Worm (Caenorhabditis elegans) whole organism, midembryonic: Measurements from ENCODE around the gene W07G1.7.

Source experiments
- T22C8.4 ChIP-seq: fragments of 200-800 bp; sonication (Bioruptor generic); IDR thresholded peaks from 2 replicates; pipeline ENCODE4 v1.3.6; 2022; ENCODE audit warnings: missing genetic modification characterization, missing compliant biosample characterization
- flt-1 ChIP-seq: fragments of 200-800 bp; sonication (Bioruptor generic); IDR thresholded peaks from 2 replicates; pipeline ENCODE4 v1.3.6; 2022; ENCODE audit warnings: missing genetic modification characterization, missing compliant biosample characterization
- klf-2 ChIP-seq: fragments of 200-800 bp; sonication (Bioruptor generic); conservative IDR thresholded peaks from 2 replicates; pipeline ENCODE4 v1.3.6; 2022; ENCODE audit warnings: missing genetic modification reagents, missing genetic modification characterization, missing compliant biosample characterization
- tab-1 ChIP-seq: fragments of 200-800 bp; sonication (Bioruptor generic); IDR thresholded peaks from 2 replicates; pipeline ENCODE4 v1.3.6; 2022; ENCODE audit warnings: missing genetic modification characterization, missing compliant biosample characterization
- ztf-23 ChIP-seq: fragments of 200-800 bp; sonication (Bioruptor generic); IDR thresholded peaks from 2 replicates; pipeline ENCODE4 v1.3.6; 2022; ENCODE audit warnings: missing genetic modification reagents, missing genetic modification characterization, missing compliant biosample characterization
- ztf-29 ChIP-seq: fragments of 200-800 bp; sonication (Bioruptor generic); IDR thresholded peaks from 2 replicates; pipeline ENCODE4 v1.3.6; 2022; ENCODE audit warnings: missing genetic modification reagents, missing genetic modification characterization, missing compliant biosample characterization

DNA sequence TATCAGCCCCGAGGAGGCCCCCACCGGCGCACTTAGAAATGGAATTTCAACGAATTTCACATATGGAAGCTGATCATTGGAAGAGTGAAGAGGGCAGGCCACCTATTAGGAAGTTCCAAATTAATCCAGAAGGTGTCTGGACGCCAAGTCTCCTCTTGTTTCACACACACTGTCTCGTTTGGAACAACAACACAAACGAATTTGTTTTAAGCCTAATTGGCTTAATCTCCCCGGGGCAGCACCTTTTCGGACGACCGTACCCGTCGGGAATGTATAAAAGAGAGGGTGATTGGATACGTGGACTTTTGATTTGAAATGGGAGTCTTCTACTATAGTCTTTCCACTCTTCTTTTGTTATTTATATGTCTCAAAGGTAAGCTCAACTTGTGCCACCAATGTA, 50.1 kb downstream of the W07G1.7 start, which contains the start of gene mltn-3:
- TF ChIP-seq ztf-23 (GFP tag; lab: Robert Waterston, UW), result no peak
- no peak for TF ChIP-seq tab-1 (GFP tag; lab: Robert Waterston, UW)
- TF ChIP-seq flt-1 (GFP tag; lab: Robert Waterston, UW), result no peak
- no peak for TF ChIP-seq T22C8.4 (GFP tag; lab: Robert Waterston, UW)
- no peak for TF ChIP-seq klf-2 (GFP tag; lab: Robert Waterston, UW)
- TF ChIP-seq ztf-29, result no peak
